Worm (Caenorhabditis elegans): ENCODE data around the gene F13B6.1.

ce11 chrIV:7488457-7488783 is 32.1 kb downstream of the F13B6.1 start:
- TF ChIP-seq lsy-2 (tag; optimal IDR thresholded peaks at IDR 0.05), result no peak
- TF ChIP-seq nhr-28 (tag; optimal IDR thresholded peaks at IDR 0.05), result no peak
- TF ChIP-seq unc-62 (GFP tag; optimal IDR thresholded peaks at IDR 0.05), result no peak
- no peak for TF ChIP-seq ces-1 (GFP tag; optimal IDR thresholded peaks at IDR 0.05)
- no peak for TF ChIP-seq nhr-76 (tag; optimal IDR thresholded peaks at IDR 0.05)
- no peak for TF ChIP-seq ceh-39 (tag; optimal IDR thresholded peaks at IDR 0.05)
- no peak for TF ChIP-seq snpc-4 (tag; optimal IDR thresholded peaks at IDR 0.05)
- TF ChIP-seq elt-1 (tag; optimal IDR thresholded peaks at IDR 0.05; ENCODE audit: borderline replicate concordance, insufficient read depth), result no peak
